Fruit fly (Drosophila melanogaster) whole organism: Measurements from ENCODE around the gene FER.

ENCODE experiments used
- CG8478 ChIP-seq: fragments of >200 bp; optimal IDR thresholded peaks from 2 replicates; lab custom pipeline; 2018; ENCODE audit warnings: inconsistent platforms
- Dll ChIP-seq: fragments of >200 bp; optimal IDR thresholded peaks from 2 replicates; lab custom pipeline; 2017
- EcR ChIP-seq, 2 experiments: fragments of >200 bp; optimal IDR thresholded peaks; 2 replicates each; lab custom pipeline; 2017; ENCODE audit warnings: missing biosample characterization in 2 of 2, missing genetic modification characterization in 2 of 2, missing genetic modification reagents in 2 of 2
- pan ChIP-seq: fragments of >200 bp; optimal IDR thresholded peaks from 2 replicates; lab custom pipeline; 2017
- psq ChIP-seq: fragments of >200 bp; optimal IDR thresholded peaks from 2 replicates; lab custom pipeline; 2017
- usp ChIP-seq: fragments of >200 bp; optimal IDR thresholded peaks from 2 replicates; lab custom pipeline; 2017; ENCODE audit warnings: missing biosample characterization, missing genetic modification characterization, mixed read lengths

- TF ChIP-seq psq (lab: Kevin White, UChicago) = no peak
- no peak for TF ChIP-seq usp (GFP tag; lab: Kevin White, UChicago)
- TF ChIP-seq CG8478 = no peak
- TF ChIP-seq EcR (GFP tag; optimal IDR thresholded peaks at IDR 0.05; lab: Kevin White, UChicago) = no peak
- no peak for TF ChIP-seq pan (lab: Kevin White, UChicago)
- no peak for TF ChIP-seq Dll (lab: Kevin White, UChicago)
These were observed 54.4 kb downstream of the FER start, which contains the start of gene drn for dm6 chr3R:9340076-9340315.
